Worm (Caenorhabditis elegans): ENCODE data around the gene Y54G2A.57.

Gene Y54G2A.57

DNA sequence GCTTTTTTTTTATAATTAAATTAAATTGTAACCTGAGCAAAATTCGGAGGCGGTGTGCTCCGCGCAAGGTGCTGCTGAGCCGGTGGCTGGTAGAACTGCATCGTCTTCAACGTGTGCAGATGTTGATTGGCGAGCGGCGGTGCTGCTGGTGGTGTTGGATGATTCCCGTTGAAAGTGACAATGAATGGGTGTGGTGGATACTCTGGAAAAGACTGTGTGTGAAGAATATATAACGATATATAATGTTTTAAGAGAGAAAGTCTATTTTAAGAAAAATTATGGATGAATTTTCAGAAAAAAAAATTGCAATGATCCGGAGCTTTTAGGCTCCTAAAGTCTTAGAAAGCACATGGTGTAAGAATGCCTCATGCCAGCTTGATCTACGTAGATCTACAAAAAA, 25.6 kb downstream of the Y54G2A.57 start, which contains the start of gene Y54G2A.26:
TSS of gene Y54G2A.26 (minus strand) at position 101 of the 400 bp plus-strand sequence.
- no peak for TF ChIP-seq ztf-16 (tag; optimal IDR thresholded peaks at IDR 0.05)
- TF ChIP-seq ceh-22 (tag; optimal IDR thresholded peaks at IDR 0.05): no peak
- no peak for TF ChIP-seq ahr-1 (tag; optimal IDR thresholded peaks at IDR 0.05)
- no peak for TF ChIP-seq hlh-6 (tag; optimal IDR thresholded peaks at IDR 0.05)
- TF ChIP-seq pqm-1 (tag; optimal IDR thresholded peaks at IDR 0.05): no peak
- no peak for TF ChIP-seq fkh-6 (tag; optimal IDR thresholded peaks at IDR 0.05)
- TF ChIP-seq elt-4 (tag; optimal IDR thresholded peaks at IDR 0.05): no peak
- TF ChIP-seq dve-1 (tag; optimal IDR thresholded peaks at IDR 0.05): no peak
- no peak for TF ChIP-seq ref-2 (tag; optimal IDR thresholded peaks at IDR 0.05)
- TF ChIP-seq sox-4 (tag; optimal IDR thresholded peaks at IDR 0.05): no peak
- no peak for TF ChIP-seq ceh-9 (tag; optimal IDR thresholded peaks at IDR 0.05)
- no peak for TF ChIP-seq ama-1 (optimal IDR thresholded peaks at IDR 0.05)
- TF ChIP-seq C08G9.2 (tag; optimal IDR thresholded peaks at IDR 0.05): no peak
- no peak for TF ChIP-seq ceh-45 (GFP tag; IDR thresholded peaks at IDR 0.05)

DNA sequence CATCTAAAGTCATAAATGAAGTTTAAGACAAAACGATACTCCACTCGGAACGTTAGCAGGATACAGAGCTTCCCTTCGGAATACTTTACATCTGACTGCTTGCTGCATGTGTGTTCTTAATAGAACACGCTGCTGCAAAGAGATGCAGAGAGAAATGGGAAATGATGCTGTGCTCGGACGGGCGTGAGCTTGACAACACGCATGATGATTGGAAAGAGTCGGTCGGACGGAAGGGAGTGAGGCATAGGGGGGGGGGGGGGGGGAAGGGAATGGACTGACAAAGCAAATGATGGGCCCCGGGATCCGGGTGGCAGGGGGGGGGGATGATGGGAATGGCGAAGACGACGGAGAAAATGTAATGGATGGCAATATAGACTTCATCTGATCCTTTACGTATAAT, 27.6 kb downstream of the Y54G2A.57 start:
- TF ChIP-seq ceh-48 (tag; optimal IDR thresholded peaks at IDR 0.05) (no peak), unc-55 (GFP tag; optimal IDR thresholded peaks at IDR 0.05) (peak; percentile 24)

ce11 chrIV:2998597-2999161, 28.9 kb downstream of the Y54G2A.57 start:
- peak; percentile 43 for TF ChIP-seq nfya-1 (tag; optimal IDR thresholded peaks at IDR 0.05)
- no peak for TF ChIP-seq hlh-8 (tag; optimal IDR thresholded peaks at IDR 0.05)
- TF ChIP-seq ceh-34 (tag; optimal IDR thresholded peaks at IDR 0.05): peak; percentile 76
- no peak for TF ChIP-seq mec-3 (tag; optimal IDR thresholded peaks at IDR 0.05; ENCODE audit: borderline replicate concordance)
- no peak for TF ChIP-seq hlh-13 (GFP tag; optimal IDR thresholded peaks at IDR 0.05)
- TF ChIP-seq unc-55 (GFP tag; optimal IDR thresholded peaks at IDR 0.05): no peak
- TF ChIP-seq fkh-6 (tag; optimal IDR thresholded peaks at IDR 0.05): no peak
- TF ChIP-seq ceh-14 (tag; optimal IDR thresholded peaks at IDR 0.05): peak; percentile 71
- TF ChIP-seq unc-3 (GFP tag; conservative IDR thresholded peaks at IDR 0.05): 0 out of 2 replicates have a peak, but pooled peaks have one; percentile 11
- peak; percentile 43 for TF ChIP-seq unc-3 (tag; optimal IDR thresholded peaks at IDR 0.05)
- no peak for TF ChIP-seq ceh-6 (GFP tag; optimal IDR thresholded peaks at IDR 0.05)
- TF ChIP-seq ceh-48 (tag; optimal IDR thresholded peaks at IDR 0.05): peak; percentile 57
- TF ChIP-seq ceh-24 (tag; optimal IDR thresholded peaks at IDR 0.05): no peak
- TF ChIP-seq T23F11.4 (GFP tag; optimal IDR thresholded peaks at IDR 0.05): no peak
- peak; percentile 27 for TF ChIP-seq pros-1 (tag; optimal IDR thresholded peaks at IDR 0.05)
- no peak for TF ChIP-seq F13H6.1 (tag; optimal IDR thresholded peaks at IDR 0.05)
- no peak for TF ChIP-seq sox-4 (tag; optimal IDR thresholded peaks at IDR 0.05)
- peak; percentile 8 for TF ChIP-seq che-1 (tag; optimal IDR thresholded peaks at IDR 0.05)
- peak; percentile 44 for TF ChIP-seq sdc-2 (tag; optimal IDR thresholded peaks at IDR 0.05)
- TF ChIP-seq elt-4 (tag; optimal IDR thresholded peaks at IDR 0.05): no peak
- no peak for TF ChIP-seq lim-6 (tag; optimal IDR thresholded peaks at IDR 0.05)
- no peak for TF ChIP-seq sox-2 (GFP tag; IDR thresholded peaks at IDR 0.05)
- TF ChIP-seq ceh-30 (tag; optimal IDR thresholded peaks at IDR 0.05): no peak
- TF ChIP-seq Y22D7AL.16 (tag; optimal IDR thresholded peaks at IDR 0.05): no peak
- peak; percentile 67 for TF ChIP-seq ceh-19 (GFP tag; optimal IDR thresholded peaks at IDR 0.05)
- no peak for TF ChIP-seq zip-5 (tag; optimal IDR thresholded peaks at IDR 0.05)
- TF ChIP-seq pat-9 (tag; optimal IDR thresholded peaks at IDR 0.05): no peak
- TF ChIP-seq ttx-3 (tag; optimal IDR thresholded peaks at IDR 0.05): no peak
- no peak for TF ChIP-seq ztf-16 (tag; optimal IDR thresholded peaks at IDR 0.05)
- TF ChIP-seq ceh-22 (tag; optimal IDR thresholded peaks at IDR 0.05): no peak
- no peak for TF ChIP-seq hlh-15 (tag; optimal IDR thresholded peaks at IDR 0.05)
- no peak for TF ChIP-seq eyg-1 (tag; optimal IDR thresholded peaks at IDR 0.05)
- peak; percentile 5 for TF ChIP-seq elt-2 (tag; optimal IDR thresholded peaks at IDR 0.05)
- no peak for TF ChIP-seq dve-1 (tag; optimal IDR thresholded peaks at IDR 0.05)
- no peak for TF ChIP-seq ama-1 (optimal IDR thresholded peaks at IDR 0.05)
- TF ChIP-seq rnt-1 (tag; optimal IDR thresholded peaks at IDR 0.05): no peak
- peak; percentile 86 for TF ChIP-seq ceh-31 (tag; optimal IDR thresholded peaks at IDR 0.05)
- TF ChIP-seq gmeb-2 (tag; optimal IDR thresholded peaks at IDR 0.05): no peak
- TF ChIP-seq fax-1 (tag; optimal IDR thresholded peaks at IDR 0.05): no peak
- TF ChIP-seq odd-2 (tag; optimal IDR thresholded peaks at IDR 0.05): no peak
- peak; percentile 40 for TF ChIP-seq syd-9 (tag; optimal IDR thresholded peaks at IDR 0.05)
